Worm (Caenorhabditis elegans): ENCODE measurements around the gene isw-1.

The isw-1 gene

DNA sequence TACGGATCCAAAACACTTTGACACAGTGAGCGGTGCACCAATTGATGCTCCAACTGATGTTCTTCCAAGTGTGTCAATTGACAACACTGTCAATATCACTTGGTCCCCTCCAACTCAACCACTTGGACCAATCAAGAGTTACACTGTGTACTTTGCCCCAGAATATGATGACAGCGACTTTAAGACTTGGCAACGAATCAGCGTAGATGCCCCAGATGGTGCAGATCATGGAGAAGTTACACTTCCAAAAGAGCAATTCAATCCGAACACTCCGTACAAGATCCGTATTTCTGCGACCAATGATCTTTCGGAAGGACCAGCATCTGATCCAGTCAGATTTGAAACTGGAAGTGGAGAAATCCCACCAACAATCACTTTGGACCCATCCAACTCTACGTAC, 42.7 kb upstream of the isw-1 start:
- TF ChIP-seq tlp-1 (tag; optimal IDR thresholded peaks at IDR 0.05) (no peak), efl-1 (optimal IDR thresholded peaks at IDR 0.05) (no peak), efl-1 (GFP tag; optimal IDR thresholded peaks at IDR 0.05 in 1 of 2) (peak in 1 of 2 experiments; percentile 4)

DNA sequence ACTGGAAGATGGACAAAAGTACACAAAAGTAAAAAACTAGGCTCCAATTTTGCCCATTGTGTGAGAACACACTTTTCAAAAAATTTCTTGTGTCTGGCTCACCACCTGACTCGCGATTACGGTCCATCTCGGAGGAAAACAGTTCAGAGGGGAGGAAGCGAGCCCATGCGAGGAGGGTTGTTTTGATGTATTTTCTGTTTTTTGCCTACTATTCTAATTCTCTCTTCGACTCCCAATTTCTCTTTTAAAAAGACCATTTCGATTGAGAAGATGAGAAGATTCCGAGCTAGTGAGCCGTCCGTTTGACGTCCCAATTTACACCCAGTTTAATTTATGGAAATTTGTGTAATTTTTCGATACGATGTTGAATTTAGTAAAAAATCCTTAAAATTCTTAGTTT, 36.8 kb upstream of the isw-1 start:
- TF ChIP-seq F16B12.6 (tag; optimal IDR thresholded peaks at IDR 0.05) (no peak), tbx-2 (tag; optimal IDR thresholded peaks at IDR 0.05) (no peak)

DNA sequence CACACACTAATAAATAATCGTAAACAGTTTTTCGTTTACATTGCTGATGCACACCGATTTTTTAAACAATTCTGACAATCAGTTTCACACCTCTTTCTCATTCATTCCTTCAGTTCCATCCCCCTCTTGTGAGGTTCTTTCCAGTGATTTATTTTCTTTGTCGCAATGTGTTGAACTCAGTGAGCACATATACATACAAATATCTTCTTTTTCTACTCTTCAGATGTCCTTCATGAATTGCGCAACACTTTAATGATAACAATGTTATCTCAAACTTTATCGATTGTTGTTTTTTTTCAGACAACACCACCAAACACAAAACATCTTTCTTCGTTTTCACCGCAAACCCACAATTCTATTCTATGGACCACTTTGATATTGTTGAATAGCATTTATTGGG, 36.1 kb upstream of the isw-1 start, which contains the start of gene dig-1:
TSS of gene dig-1 (plus strand) at position 301 of the 400 bp plus-strand sequence.
- TF ChIP-seq ztf-11 (tag; optimal IDR thresholded peaks at IDR 0.05) (no peak), tbx-2 (tag; optimal IDR thresholded peaks at IDR 0.05) (no peak), efl-1 (optimal IDR thresholded peaks at IDR 0.05) (no peak), efl-1 (GFP tag; optimal IDR thresholded peaks at IDR 0.05 in 1 of 2) (peak in 1 of 2 experiments; percentile 11), efl-3 (GFP tag; optimal IDR thresholded peaks at IDR 0.05) (no peak), mef-2 (tag; optimal IDR thresholded peaks at IDR 0.05) (no peak)

DNA sequence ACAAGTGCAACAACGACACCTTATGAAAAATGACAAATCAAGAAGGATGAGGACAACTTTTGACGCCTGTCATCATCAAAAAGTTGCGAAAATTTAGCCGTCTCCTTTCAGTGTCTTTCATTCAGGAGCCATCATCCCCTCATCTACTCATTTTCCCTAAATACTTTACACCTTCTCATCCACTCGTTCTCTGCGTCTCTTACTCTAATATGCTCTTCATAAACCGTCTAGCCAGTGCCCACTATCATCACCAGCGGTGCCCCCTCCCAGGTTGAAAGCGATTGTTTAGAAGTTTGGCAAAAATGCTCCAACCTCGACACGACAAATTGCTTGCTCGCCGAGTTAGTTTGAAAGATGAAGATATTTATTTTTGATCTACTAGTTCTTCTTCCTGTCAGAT, 32.7 kb upstream of the isw-1 start:
- TF ChIP-seq lin-14 (GFP tag; optimal IDR thresholded peaks at IDR 0.05) (peak; percentile 34), nhr-85 (tag) (no peak), rnt-1 (tag; optimal IDR thresholded peaks at IDR 0.05) (peak; percentile 44), blmp-1 (tag; optimal IDR thresholded peaks at IDR 0.05) (no peak), isw-1 (GFP tag; IDR thresholded peaks at IDR 0.05) (no peak), hlh-17 (GFP tag; optimal IDR thresholded peaks at IDR 0.05; ENCODE audit: borderline replicate concordance) (no peak), nhr-71 (tag; optimal IDR thresholded peaks at IDR 0.05) (peak; percentile 38), lin-13 (GFP tag; optimal IDR thresholded peaks at IDR 0.05) (no peak), efl-1 (optimal IDR thresholded peaks at IDR 0.05) (no peak), efl-1 (GFP tag; optimal IDR thresholded peaks at IDR 0.05 in 1 of 2) (peak in 1 of 2 experiments; percentile 41), tlp-1 (tag; optimal IDR thresholded peaks at IDR 0.05) (no peak), unc-30 (tag; optimal IDR thresholded peaks at IDR 0.05) (no peak), pax-3 (tag; optimal IDR thresholded peaks at IDR 0.05) (no peak), nhr-47 (tag; optimal IDR thresholded peaks at IDR 0.05) (no peak), lsy-2 (tag; optimal IDR thresholded peaks at IDR 0.05) (peak in 1 of 2 experiments; percentile 6), irx-1 (tag; optimal IDR thresholded peaks at IDR 0.05) (no peak), skn-1 (tag; optimal IDR thresholded peaks at IDR 0.05) (no peak), fkh-10 (GFP tag; optimal IDR thresholded peaks at IDR 0.05) (no peak)

DNA sequence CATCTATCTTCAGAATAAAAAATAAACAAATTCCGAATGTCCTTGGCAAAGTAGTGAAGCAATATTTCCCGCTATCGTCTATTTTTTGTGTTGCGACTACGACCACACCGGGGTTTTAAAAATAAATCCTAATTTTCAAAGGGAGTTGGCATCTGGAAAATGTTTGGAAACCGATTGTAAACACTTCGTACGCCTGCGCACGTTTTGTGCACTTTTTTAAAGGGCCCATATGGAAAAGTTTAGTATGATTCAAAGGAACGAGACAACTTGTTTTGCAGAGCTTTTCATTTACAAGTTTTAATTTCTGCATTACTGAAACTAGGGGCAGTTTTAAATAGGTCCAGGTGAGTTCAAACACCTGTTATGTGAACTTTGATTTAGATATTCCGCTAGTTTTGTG, 30.2 kb upstream of the isw-1 start:
- TF ChIP-seq fkh-4 (tag; optimal IDR thresholded peaks at IDR 0.05; ENCODE audit: borderline replicate concordance) = peak; percentile 76
- no peak for TF ChIP-seq nhr-20 (tag; optimal IDR thresholded peaks at IDR 0.05)
- TF ChIP-seq efl-1 (optimal IDR thresholded peaks at IDR 0.05) = no peak
- TF ChIP-seq efl-1 (GFP tag; optimal IDR thresholded peaks at IDR 0.05 in 1 of 2) = peak in 1 of 2 experiments; percentile 25
- TF ChIP-seq dsc-1 (tag; optimal IDR thresholded peaks at IDR 0.05) = peak; percentile 91

DNA sequence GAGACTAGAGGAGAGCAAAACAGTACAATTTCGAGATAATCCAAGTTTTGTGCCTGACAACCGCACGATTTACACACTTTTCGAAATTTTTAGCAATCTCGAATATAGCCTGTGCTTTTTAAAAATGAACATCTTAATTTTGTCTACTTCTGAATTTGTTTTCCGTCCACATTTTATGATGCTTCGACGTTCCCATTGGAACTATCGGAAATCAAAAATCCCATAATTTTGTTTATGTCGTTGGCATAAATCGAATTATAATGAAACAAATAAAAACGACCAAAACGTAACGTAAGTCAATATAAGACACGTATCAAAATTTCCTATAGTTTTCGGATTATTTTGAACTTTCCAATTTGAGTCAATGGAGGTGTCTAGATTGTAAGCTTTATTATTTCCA, 27.1 kb upstream of the isw-1 start, which contains the start of gene K07E12.2:
TSS of gene K07E12.2 (plus strand) at position 301 of the 400 bp plus-strand sequence.
- no peak for TF ChIP-seq efl-3 (GFP tag; optimal IDR thresholded peaks at IDR 0.05)
- TF ChIP-seq fkh-4 (tag; optimal IDR thresholded peaks at IDR 0.05; ENCODE audit: borderline replicate concordance) = no peak
- TF ChIP-seq nhr-90 (tag; optimal IDR thresholded peaks at IDR 0.05; ENCODE audit: poor library complexity) = no peak
- TF ChIP-seq dpl-1 (GFP tag; optimal IDR thresholded peaks at IDR 0.05) = no peak
- no peak for TF ChIP-seq aly-2 (tag; optimal IDR thresholded peaks at IDR 0.05)
- no peak for TF ChIP-seq ceh-63 (GFP tag; optimal IDR thresholded peaks at IDR 0.05)
- TF ChIP-seq nhr-237 (tag; optimal IDR thresholded peaks at IDR 0.05) = no peak
- no peak for TF ChIP-seq nhr-12 (tag; optimal IDR thresholded peaks at IDR 0.05)
- no peak for TF ChIP-seq ces-1 (GFP tag; optimal IDR thresholded peaks at IDR 0.05)
- TF ChIP-seq vab-15 (tag; optimal IDR thresholded peaks at IDR 0.05) = no peak
- TF ChIP-seq mdl-1 (tag; optimal IDR thresholded peaks at IDR 0.05) = no peak
- no peak for TF ChIP-seq alr-1 (tag; optimal IDR thresholded peaks at IDR 0.05; ENCODE audit: borderline replicate concordance)
- no peak for TF ChIP-seq nhr-47 (tag; optimal IDR thresholded peaks at IDR 0.05)
- no peak for TF ChIP-seq lin-15B (tag; optimal IDR thresholded peaks at IDR 0.05)
- TF ChIP-seq nhr-20 (tag; optimal IDR thresholded peaks at IDR 0.05) = no peak

Measured in whole organism, L1 larva.